Fruit fly (Drosophila melanogaster) whole organism, pupa: ENCODE data around the gene CG12104.

Experiments
- CG10348 ChIP-seq: fragments of 200-800 bp; sonication (Bioruptor generic); IDR thresholded peaks from 2 replicates; pipeline ENCODE4 v1.3.6; 2022; ENCODE audit warnings: missing biosample characterization, missing genetic modification characterization
- CG12605 ChIP-seq: fragments of 200-800 bp; sonication (Bioruptor generic); IDR thresholded peaks from 2 replicates; pipeline ENCODE4 v1.3.6; 2022; ENCODE audit warnings: missing biosample characterization, missing genetic modification characterization
- CG13204 ChIP-seq: fragments of 200-800 bp; sonication (Bioruptor generic); optimal IDR thresholded peaks from 2 replicates; lab custom pipeline; 2018; ENCODE audit warnings: missing biosample characterization, mild to moderate bottlenecking, missing genetic modification characterization, moderate library complexity
- CG14655 ChIP-seq: fragments of 200-800 bp; sonication (Bioruptor generic); optimal IDR thresholded peaks from 3 replicates; lab custom pipeline; 2017; ENCODE audit warnings: mild to moderate bottlenecking, missing biosample characterization, missing genetic modification reagents, missing genetic modification characterization
- CG15710 ChIP-seq: fragments of 200-800 bp; sonication (Bioruptor generic); optimal IDR thresholded peaks from 2 replicates; lab custom pipeline; 2018; ENCODE audit warnings: missing biosample characterization, mild to moderate bottlenecking, missing genetic modification characterization, moderate library complexity
- CG17806 ChIP-seq: fragments of 200-800 bp; sonication (Bioruptor generic); optimal IDR thresholded peaks from 2 replicates; lab custom pipeline; 2018; ENCODE audit warnings: missing biosample characterization, mild to moderate bottlenecking, missing genetic modification characterization, moderate library complexity
- CG32121 ChIP-seq: fragments of 200-800 bp; sonication (Bioruptor generic); IDR thresholded peaks from 2 replicates; pipeline ENCODE4 v1.3.6; 2022; ENCODE audit warnings: missing biosample characterization, missing genetic modification characterization
- CG34367 ChIP-seq: fragments of 200-800 bp; sonication (Bioruptor generic); optimal IDR thresholded peaks from 2 replicates; lab custom pipeline; 2018; ENCODE audit warnings: missing biosample characterization, mild to moderate bottlenecking, missing genetic modification characterization
- CG4496 ChIP-seq: fragments of 200-800 bp; sonication (Bioruptor generic); IDR thresholded peaks from 3 replicates; pipeline ENCODE4 v1.3.6; 2022; ENCODE audit warnings: missing biosample characterization, missing genetic modification characterization
- CG8159 ChIP-seq: fragments of 200-800 bp; sonication (Bioruptor generic); optimal IDR thresholded peaks from 3 replicates; lab custom pipeline; 2018; ENCODE audit warnings: missing biosample characterization, mild to moderate bottlenecking, missing genetic modification characterization, moderate library complexity
- CG8301 ChIP-seq: fragments of 200-800 bp; sonication (Bioruptor generic); optimal IDR thresholded peaks from 2 replicates; lab custom pipeline; 2018; ENCODE audit warnings: missing biosample characterization, mild to moderate bottlenecking, missing genetic modification characterization
- CG9948 ChIP-seq: fragments of 200-800 bp; sonication (Bioruptor generic); optimal IDR thresholded peaks from 2 replicates; lab custom pipeline; 2018; ENCODE audit warnings: missing biosample characterization, mild to moderate bottlenecking, missing genetic modification characterization, moderate library complexity
- D1 ChIP-seq: fragments of 200-800 bp; sonication (Bioruptor generic); optimal IDR thresholded peaks from 2 replicates; lab custom pipeline; 2018; ENCODE audit warnings: missing biosample characterization, mild to moderate bottlenecking, missing genetic modification characterization, moderate library complexity
- EcR ChIP-seq: fragments of 200-800 bp; sonication (Bioruptor generic); optimal IDR thresholded peaks from 3 replicates; lab custom pipeline; 2019; ENCODE audit warnings: missing biosample characterization, missing genetic modification characterization, mild to moderate bottlenecking, moderate library complexity, missing genetic modification reagents
- Ets98B ChIP-seq: fragments of 200-800 bp; sonication (Bioruptor generic); IDR thresholded peaks from 2 replicates; pipeline ENCODE4 v1.3.6; 2022; ENCODE audit warnings: missing biosample characterization, missing genetic modification characterization
- Pif1A ChIP-seq: fragments of 200-800 bp; sonication (Bioruptor generic); optimal IDR thresholded peaks from 3 replicates; lab custom pipeline; 2016; ENCODE audit warnings: missing biosample characterization, missing genetic modification characterization
- Pif1B ChIP-seq: fragments of 200-800 bp; sonication (Bioruptor generic); optimal IDR thresholded peaks from 3 replicates; lab custom pipeline; 2016; ENCODE audit warnings: missing biosample characterization, missing genetic modification characterization
- Snoo ChIP-seq: fragments of 200-800 bp; sonication (Bioruptor generic); optimal IDR thresholded peaks from 3 replicates; lab custom pipeline; 2017; ENCODE audit warnings: missing biosample characterization, mild to moderate bottlenecking, missing genetic modification characterization, inconsistent platforms
- fd96Ca ChIP-seq: fragments of 200-800 bp; sonication (Bioruptor generic); IDR thresholded peaks from 3 replicates; pipeline ENCODE4 v1.3.6; 2022; ENCODE audit warnings: missing biosample characterization, missing genetic modification characterization
- gl ChIP-seq: fragments of 200-800 bp; sonication (Bioruptor generic); optimal IDR thresholded peaks from 2 replicates; lab custom pipeline; 2018; ENCODE audit warnings: missing biosample characterization, mild to moderate bottlenecking, missing genetic modification characterization
- rn ChIP-seq: fragments of 200-800 bp; sonication (Bioruptor generic); IDR thresholded peaks from 2 replicates; pipeline ENCODE4 v1.3.6; 2022; ENCODE audit warnings: missing biosample characterization, missing genetic modification characterization

CG12104 gene

dm6 chr3L:1618116-1618727 lies 15.7 kb upstream of the CG12104 start, which contains the start of the genes CG13926, ABCB7 and CG33230:
Gene CG13926 (minus strand): TSS chr3L:1618158.
Gene ABCB7 (plus strand): TSS chr3L:1618414.
Gene CG33230 (plus strand): TSS chr3L:1618414.
- TF ChIP-seq Pif1B (GFP tag; lab: Kevin White, UChicago) = no peak
- no peak for TF ChIP-seq CG10348 (GFP tag; lab: Robert Waterston, UW)
- no peak for TF ChIP-seq fd96Ca (GFP tag; lab: Robert Waterston, UW)
- no peak for TF ChIP-seq CG34367
- no peak for TF ChIP-seq CG32121 (GFP tag; lab: Robert Waterston, UW)
- no peak for TF ChIP-seq EcR (GFP tag; lab: Kevin White, UChicago)
- peak; percentile 23 for TF ChIP-seq CG8159 (tag; lab: Kevin White, UChicago)
- TF ChIP-seq CG15710 = peak; percentile 6
- 0 out of 2 replicates have a peak, but pooled peaks have one; percentile 17 for TF ChIP-seq Ets98B (GFP tag; lab: Robert Waterston, UW)

dm6 chr3L:1615701-1616100 lies 13.2 kb upstream of the CG12104 start, which contains the start of gene CG12105:
Gene CG12105 (minus strand): TSS chr3L:1615801.
- TF ChIP-seq Snoo (no peak), fd96Ca (GFP tag; lab: Robert Waterston, UW) (no peak), D1 (tag; lab: Kevin White, UChicago) (no peak), Pif1A (GFP tag; lab: Kevin White, UChicago) (no peak), gl (tag; lab: Kevin White, UChicago) (no peak), CG32121 (GFP tag; lab: Robert Waterston, UW) (no peak), EcR (GFP tag; lab: Kevin White, UChicago) (no peak), Pif1B (GFP tag; lab: Kevin White, UChicago) (no peak), CG17806 (tag; lab: Kevin White, UChicago) (no peak), CG4496 (GFP tag; lab: Robert Waterston, UW) (no peak), CG34367 (no peak), CG13204 (GFP tag; lab: Kevin White, UChicago) (no peak), CG15710 (no peak), CG14655 (no peak), rn (GFP tag; lab: Robert Waterston, UW) (no peak), CG8301 (no peak), CG9948 (tag; lab: Kevin White, UChicago) (no peak), CG10348 (GFP tag; lab: Robert Waterston, UW) (no peak), CG8159 (tag; lab: Kevin White, UChicago) (no peak)
- TF ChIP-seq, all 21 proteins: peak for 0

- TF ChIP-seq Ets98B (GFP tag; lab: Robert Waterston, UW) = no peak
- TF ChIP-seq CG13204 (GFP tag; lab: Kevin White, UChicago) = no peak
Measured at dm6 chr3L:1614465-1615084, 12.1 kb upstream of the CG12104 start.

- TF ChIP-seq CG8301 (peak; percentile 42), CG10348 (GFP tag; lab: Robert Waterston, UW) (peak; percentile 27; the same call in 1 of the 2 replicates), CG14655 (no peak), CG4496 (GFP tag; lab: Robert Waterston, UW) (peak; percentile 35; the same call in 1 of the 3 replicates), CG8159 (tag; lab: Kevin White, UChicago) (peak; percentile 40), fd96Ca (GFP tag; lab: Robert Waterston, UW) (0 out of 3 replicates have a peak, but pooled peaks have one; percentile 23), Pif1B (GFP tag; lab: Kevin White, UChicago) (no peak), CG32121 (GFP tag; lab: Robert Waterston, UW) (peak; percentile 45; the same call in 1 of the 2 replicates), Snoo (no peak), Pif1A (GFP tag; lab: Kevin White, UChicago) (peak; percentile 43)
Measured at dm6 chr3L:1609611-1610010, 7.1 kb upstream of the CG12104 start.

dm6 chr3L:1602833-1603128 lies 307 bp upstream of the CG12104 start, which contains the start of the genes CG18170 and CG33791:
Gene CG18170 (plus strand): TSS chr3L:1602954.
Gene CG33791 (plus strand): TSS chr3L:1602954.
- TF ChIP-seq gl (tag; lab: Kevin White, UChicago) (no peak), Pif1B (GFP tag; lab: Kevin White, UChicago) (no peak), CG14655 (no peak), Snoo (no peak), CG10348 (GFP tag; lab: Robert Waterston, UW) (no peak), CG13204 (GFP tag; lab: Kevin White, UChicago) (no peak), CG4496 (GFP tag; lab: Robert Waterston, UW) (no peak), CG9948 (tag; lab: Kevin White, UChicago) (no peak), Pif1A (GFP tag; lab: Kevin White, UChicago) (no peak), rn (GFP tag; lab: Robert Waterston, UW) (no peak), CG17806 (tag; lab: Kevin White, UChicago) (no peak), EcR (GFP tag; lab: Kevin White, UChicago) (no peak), CG34367 (no peak), CG8301 (no peak), fd96Ca (GFP tag; lab: Robert Waterston, UW) (no peak), CG12605 (no peak), CG32121 (GFP tag; lab: Robert Waterston, UW) (no peak), CG8159 (tag; lab: Kevin White, UChicago) (no peak)
